Fruit fly (Drosophila melanogaster) whole organism, embryonic: ENCODE data around the gene CG5853.

Experiments used
- CG30403 ChIP-seq: fragments of 200-800 bp; sonication (Bioruptor generic); optimal IDR thresholded peaks from 3 replicates; lab custom pipeline; 2016; ENCODE audit warnings: missing biosample characterization, missing genetic modification characterization
- CG31224 ChIP-seq: fragments of 200-800 bp; sonication (Bioruptor generic); IDR thresholded peaks from 2 replicates; pipeline ENCODE4 v1.3.6; 2022; ENCODE audit warnings: missing biosample characterization, missing genetic modification characterization
- Lpt ChIP-seq: fragments of >200 bp; optimal IDR thresholded peaks from 2 replicates; lab custom pipeline; 2018; ENCODE audit warnings: missing biosample characterization, missing genetic modification characterization
- NfI ChIP-seq: fragments of 200-800 bp; sonication (Bioruptor generic); optimal IDR thresholded peaks from 3 replicates; lab custom pipeline; 2018; ENCODE audit warnings: missing biosample characterization, mild to moderate bottlenecking, missing genetic modification characterization, moderate library complexity
- bigmax ChIP-seq: fragments of 200-800 bp; sonication (Bioruptor generic); optimal IDR thresholded peaks from 2 replicates; lab custom pipeline; 2018; ENCODE audit warnings: missing biosample characterization, mild to moderate bottlenecking, missing genetic modification characterization
- btn ChIP-seq: fragments of 200-800 bp; sonication (Bioruptor generic); optimal IDR thresholded peaks from 2 replicates; lab custom pipeline; 2016; ENCODE audit warnings: missing biosample characterization, missing genetic modification characterization
- ewg ChIP-seq: fragments of 200-800 bp; sonication (Bioruptor generic); optimal IDR thresholded peaks from 3 replicates; lab custom pipeline; 2017; ENCODE audit warnings: mild to moderate bottlenecking, missing biosample characterization, missing genetic modification reagents, missing genetic modification characterization
- lilli ChIP-seq: fragments of 200-800 bp; sonication (Bioruptor generic); optimal IDR thresholded peaks from 3 replicates; lab custom pipeline; 2016; ENCODE audit warnings: missing biosample characterization, missing genetic modification characterization
- p53 ChIP-seq: fragments of 200-800 bp; sonication (Bioruptor generic); optimal IDR thresholded peaks from 2 replicates; lab custom pipeline; 2016; ENCODE audit warnings: missing biosample characterization, missing genetic modification characterization
- pnt ChIP-seq: fragments of 200-800 bp; sonication (Bioruptor generic); optimal IDR thresholded peaks from 3 replicates; lab custom pipeline; 2016; ENCODE audit warnings: missing biosample characterization, missing genetic modification characterization

- no peak for TF ChIP-seq bigmax
- no peak for TF ChIP-seq p53 (GFP tag; lab: Kevin White, UChicago)
- TF ChIP-seq ewg: no peak
- TF ChIP-seq lilli (GFP tag; lab: Kevin White, UChicago): no peak
- no peak for TF ChIP-seq Lpt (GFP tag; lab: Kevin White, UChicago)
- TF ChIP-seq btn (GFP tag; lab: Kevin White, UChicago): no peak
- no peak for TF ChIP-seq CG31224 (GFP tag; lab: Robert Waterston, UW)
- no peak for TF ChIP-seq CG30403
- TF ChIP-seq NfI (GFP tag; lab: Kevin White, UChicago): no peak
- no peak for TF ChIP-seq pnt (GFP tag; lab: Kevin White, UChicago)
These were observed 44.4 kb downstream of the CG5853 start, which contains the start of gene Muc30E for dm6 chr2L:9903028-9903427.
